In the genomic region with DNA sequence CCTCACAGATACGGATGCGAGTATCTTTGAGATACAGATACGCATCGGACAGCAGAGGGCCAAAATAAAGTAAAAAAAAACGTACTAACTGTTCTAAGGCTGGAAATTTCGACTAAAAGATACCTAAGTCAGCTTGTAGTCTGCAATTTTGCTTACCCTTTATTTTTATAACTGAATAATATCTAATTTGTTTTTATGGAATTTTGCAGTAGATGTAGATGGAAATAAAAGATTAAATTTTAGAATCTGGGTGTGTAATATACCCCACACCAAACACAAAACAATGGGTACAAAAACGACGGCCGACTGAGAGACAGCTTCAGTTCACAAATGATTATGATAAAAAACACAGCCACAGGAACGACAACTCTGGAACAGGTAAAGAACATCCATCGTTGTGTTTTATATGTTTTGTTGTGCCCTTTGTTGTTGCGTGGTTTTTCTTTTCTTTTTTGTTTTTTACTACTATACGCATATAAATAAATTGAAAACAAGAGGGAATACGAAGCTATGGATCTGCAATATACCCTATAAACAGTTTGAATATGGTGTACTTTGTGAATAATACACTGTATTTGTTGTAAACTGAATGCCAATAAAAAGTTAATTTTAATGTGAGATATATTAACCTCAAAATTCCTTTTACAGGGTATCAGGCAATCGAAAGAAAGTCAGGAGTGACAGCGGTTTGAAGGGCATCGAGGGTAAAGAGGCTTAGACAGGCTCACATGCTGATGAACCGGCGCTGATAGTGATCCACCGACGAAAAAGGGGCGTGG, we compare ENCODE assay signal across 1 fruit fly cellular context.
TF ChIP-seq lines count a peak whose summit lies in the region.

No protein-coding gene starts in this region.

TF ChIP-seq in whole organism, embryonic, 481 proteins besides CTCF, POLR2A, EP300 and RAD21 (continued from another document and continues in another):
- TF ChIP-seq mam (GFP tag; optimal IDR thresholded peaks at IDR 0.05; lab: Kevin White, UChicago) (no peak), hth (optimal IDR thresholded peaks at IDR 0.05; lab: Kevin White, UChicago) (no peak), Fer3 (tag; optimal IDR thresholded peaks at IDR 0.05; lab: Kevin White, UChicago) (no peak), Ets97D (GFP tag; optimal IDR thresholded peaks at IDR 0.05; lab: Kevin White, UChicago) (no peak), CG14441 (GFP tag; IDR thresholded peaks at IDR 0.05; lab: Robert Waterston, UW) (peak; percentile 44), CG1602 (GFP tag; optimal IDR thresholded peaks at IDR 0.05; lab: Kevin White, UChicago) (peak; percentile 50), CG34422 (GFP tag; IDR thresholded peaks at IDR 0.05; lab: Robert Waterston, UW) (peak; percentile 52; the same call in 2 of the 3 replicates), CG30431 (GFP tag; optimal IDR thresholded peaks at IDR 0.05; lab: Kevin White, UChicago) (peak; percentile 36), tll (GFP tag; optimal IDR thresholded peaks at IDR 0.05; lab: Kevin White, UChicago) (no peak), CG12299 (tag; optimal IDR thresholded peaks at IDR 0.05; lab: Kevin White, UChicago) (no peak), CG8924 (tag; optimal IDR thresholded peaks at IDR 0.05; lab: Kevin White, UChicago) (peak; percentile 79), CG7372 (GFP tag; IDR thresholded peaks at IDR 0.05; lab: Robert Waterston, UW) (no peak), Nf-YB (GFP tag; optimal IDR thresholded peaks at IDR 0.05; lab: Kevin White, UChicago) (peak; percentile 24), CG3163 (GFP tag; optimal IDR thresholded peaks at IDR 0.05; lab: Kevin White, UChicago) (no peak), Dek (tag; optimal IDR thresholded peaks at IDR 0.05; lab: Kevin White, UChicago) (no peak), CG17802 (tag; optimal IDR thresholded peaks at IDR 0.05; lab: Kevin White, UChicago) (no peak), Dip3 (GFP tag; optimal IDR thresholded peaks at IDR 0.05; lab: Kevin White, UChicago) (no peak), CG16863 (GFP tag; optimal IDR thresholded peaks at IDR 0.05; lab: Kevin White, UChicago) (no peak), CG3726 (GFP tag; IDR thresholded peaks at IDR 0.05; lab: Robert Waterston, UW) (peak; percentile 31; the same call in 1 of the 3 replicates), CG11504 (tag; optimal IDR thresholded peaks at IDR 0.05; lab: Kevin White, UChicago) (peak; percentile 58), seq (GFP tag; IDR thresholded peaks at IDR 0.05; lab: Robert Waterston, UW) (peak; percentile 13; the same call in 1 of the 2 replicates), sr (GFP tag; IDR thresholded peaks at IDR 0.05; lab: Robert Waterston, UW) (no peak), CG31441 (GFP tag; IDR thresholded peaks at IDR 0.05; lab: Robert Waterston, UW) (peak; percentile 66), yki (optimal IDR thresholded peaks at IDR 0.05; lab: Kevin White, UChicago) (no peak), crol (GFP tag; IDR thresholded peaks at IDR 0.05; lab: Robert Waterston, UW) (no peak), Abd-B (GFP tag; optimal IDR thresholded peaks at IDR 0.05; lab: Kevin White, UChicago) (peak; percentile 25), CG2875 (GFP tag; optimal IDR thresholded peaks at IDR 0.05; lab: Kevin White, UChicago) (no peak), pnt (GFP tag; optimal IDR thresholded peaks at IDR 0.05; lab: Kevin White, UChicago) (peak; percentile 48), CG6689 (GFP tag; IDR thresholded peaks at IDR 0.05; lab: Robert Waterston, UW) (peak; percentile 53), CG9876 (GFP tag; optimal IDR thresholded peaks at IDR 0.05; lab: Kevin White, UChicago) (no peak), Sry-β (GFP tag; optimal IDR thresholded peaks at IDR 0.05; lab: Kevin White, UChicago) (no peak), ken (GFP tag; IDR thresholded peaks at IDR 0.05; lab: Robert Waterston, UW) (peak; percentile 12; the same call in 1 of the 3 replicates), p53 (GFP tag; optimal IDR thresholded peaks at IDR 0.05; lab: Kevin White, UChicago) (no peak), HmgD (GFP tag; optimal IDR thresholded peaks at IDR 0.05; lab: Kevin White, UChicago) (no peak), phol (tag; optimal IDR thresholded peaks at IDR 0.05; lab: Kevin White, UChicago) (peak; percentile 65), CG1647 (GFP tag; optimal IDR thresholded peaks at IDR 0.05; lab: Kevin White, UChicago) (no peak), NC2α (GFP tag; optimal IDR thresholded peaks at IDR 0.05; lab: Kevin White, UChicago) (no peak), Usf (GFP tag; optimal IDR thresholded peaks at IDR 0.05; lab: Kevin White, UChicago) (no peak), MBD-R2 (GFP tag; IDR thresholded peaks at IDR 0.05; lab: Robert Waterston, UW) (no peak), CG14014 (GFP tag; IDR thresholded peaks at IDR 0.05; lab: Robert Waterston, UW) (no peak), shn (GFP tag; optimal IDR thresholded peaks at IDR 0.05; lab: Kevin White, UChicago) (peak; percentile 36), Max (GFP tag; optimal IDR thresholded peaks at IDR 0.05; lab: Kevin White, UChicago) (peak; percentile 11), CG6175 (GFP tag; IDR thresholded peaks at IDR 0.05; lab: Robert Waterston, UW) (no peak), Fer2 (tag; optimal IDR thresholded peaks at IDR 0.05; lab: Kevin White, UChicago) (no peak), CG8359 (GFP tag; optimal IDR thresholded peaks at IDR 0.05; lab: Kevin White, UChicago; ENCODE audit: borderline replicate concordance) (no peak), ranshi (GFP tag; IDR thresholded peaks at IDR 0.05; lab: Robert Waterston, UW) (peak; percentile 48; the same call in 1 of the 2 replicates), slp2 (GFP tag; optimal IDR thresholded peaks at IDR 0.05; lab: Kevin White, UChicago) (no peak), H2.0 (GFP tag; IDR thresholded peaks at IDR 0.05; lab: Robert Waterston, UW) (peak; percentile 44; the same call in 1 of the 2 replicates), run (tag; optimal IDR thresholded peaks at IDR 0.05; lab: Kevin White, UChicago) (no peak), CkIIα-i1 (GFP tag; IDR thresholded peaks at IDR 0.05; lab: Robert Waterston, UW) (no peak), nau (GFP tag; optimal IDR thresholded peaks at IDR 0.05; lab: Kevin White, UChicago) (no peak), scrt (GFP tag; optimal IDR thresholded peaks at IDR 0.05; lab: Kevin White, UChicago) (no peak), nmo (GFP tag; optimal IDR thresholded peaks at IDR 0.05; lab: Kevin White, UChicago) (peak; percentile 69), CG4360 (GFP tag; IDR thresholded peaks at IDR 0.05; lab: Robert Waterston, UW) (no peak), CG2889 (GFP tag; IDR thresholded peaks at IDR 0.05; lab: Robert Waterston, UW) (no peak), Hr78 (GFP tag; optimal IDR thresholded peaks at IDR 0.05; lab: Kevin White, UChicago) (peak in 1 of 2 experiments; percentile 43), ato (GFP tag; IDR thresholded peaks at IDR 0.05; lab: Robert Waterston, UW; ENCODE audit: partially characterized antibody) (no peak), CoRest (tag; optimal IDR thresholded peaks at IDR 0.05; lab: Kevin White, UChicago) (peak; percentile 57), CG15269 (tag; optimal IDR thresholded peaks at IDR 0.05; lab: Kevin White, UChicago) (no peak), sob (GFP tag; IDR thresholded peaks at IDR 0.05; lab: Robert Waterston, UW) (no peak; the same call in 1 of the 2 replicates), CG13424 (tag; optimal IDR thresholded peaks at IDR 0.05; lab: Kevin White, UChicago) (peak; percentile 19), CG16815 (GFP tag; optimal IDR thresholded peaks at IDR 0.05; lab: Kevin White, UChicago) (peak; percentile 54), CG2129 (GFP tag; IDR thresholded peaks at IDR 0.05; lab: Robert Waterston, UW; ENCODE audit: partially characterized antibody) (no peak), CG6791 (GFP tag; IDR thresholded peaks at IDR 0.05; lab: Robert Waterston, UW; ENCODE audit: partially characterized antibody) (no peak), CG33213 (GFP tag; optimal IDR thresholded peaks at IDR 0.05; lab: Kevin White, UChicago) (no peak), slou (GFP tag; optimal IDR thresholded peaks at IDR 0.05; lab: Kevin White, UChicago) (no peak), pb (GFP tag; optimal IDR thresholded peaks at IDR 0.05; lab: Kevin White, UChicago) (no peak), CG17385 (GFP tag; optimal IDR thresholded peaks at IDR 0.05; lab: Kevin White, UChicago) (no peak), CG3407 (GFP tag; optimal IDR thresholded peaks at IDR 0.05; lab: Kevin White, UChicago) (peak; percentile 12), Chrac-16 (GFP tag; optimal IDR thresholded peaks at IDR 0.05; lab: Kevin White, UChicago) (peak; percentile 38), pita (GFP tag; optimal IDR thresholded peaks at IDR 0.05; lab: Kevin White, UChicago) (no peak), cwo (GFP tag; optimal IDR thresholded peaks at IDR 0.05; lab: Kevin White, UChicago) (no peak), CG4328 (GFP tag; optimal IDR thresholded peaks at IDR 0.05; lab: Kevin White, UChicago) (no peak), gsb-n (tag; optimal IDR thresholded peaks at IDR 0.05; lab: Kevin White, UChicago) (peak; percentile 61), CG16813 (GFP tag; IDR thresholded peaks at IDR 0.05; lab: Robert Waterston, UW; ENCODE audit: partially characterized antibody) (no peak), lola (GFP tag; optimal IDR thresholded peaks at IDR 0.05; lab: Kevin White, UChicago) (peak in 1 of 3 experiments; percentile 90), Meics (GFP tag; optimal IDR thresholded peaks at IDR 0.05; lab: Kevin White, UChicago) (no peak), CG32532 (GFP tag; IDR thresholded peaks at IDR 0.05; lab: Robert Waterston, UW) (no peak), Aef1 (GFP tag; IDR thresholded peaks at IDR 0.05; lab: Robert Waterston, UW) (no peak), otp (GFP tag; IDR thresholded peaks at IDR 0.05; lab: Robert Waterston, UW) (peak; percentile 54; the same call in 2 of the 3 replicates), fd3F (GFP tag; optimal IDR thresholded peaks at IDR 0.05; lab: Kevin White, UChicago) (no peak), CG10959 (GFP tag; IDR thresholded peaks at IDR 0.05; lab: Robert Waterston, UW) (peak; percentile 68), dan (GFP tag; IDR thresholded peaks at IDR 0.05; lab: Robert Waterston, UW) (peak; percentile 24; the same call in 1 of the 2 replicates), dmrt99B (tag; optimal IDR thresholded peaks at IDR 0.05; lab: Kevin White, UChicago) (peak; percentile 56), CG6813 (GFP tag; optimal IDR thresholded peaks at IDR 0.05; lab: Kevin White, UChicago) (peak; percentile 17), CG3995 (GFP tag; optimal IDR thresholded peaks at IDR 0.05; lab: Kevin White, UChicago) (no peak), ftz-f1 (GFP tag; optimal IDR thresholded peaks at IDR 0.05; lab: Kevin White, UChicago) (no peak), CG32767 (GFP tag; IDR thresholded peaks at IDR 0.05; lab: Robert Waterston, UW) (no peak), H15 (GFP tag; IDR thresholded peaks at IDR 0.05; lab: Robert Waterston, UW) (peak; percentile 32; the same call in 1 of the 3 replicates), slbo (GFP tag; IDR thresholded peaks at IDR 0.05; lab: Robert Waterston, UW) (peak; percentile 31; the same call in 1 of the 2 replicates), pzg (GFP tag; optimal IDR thresholded peaks at IDR 0.05; lab: Kevin White, UChicago) (no peak), D (optimal IDR thresholded peaks at IDR 0.05; lab: Kevin White, UChicago) (no peak), D (GFP tag; optimal IDR thresholded peaks at IDR 0.05; lab: Kevin White, UChicago) (peak; percentile 59), rib (GFP tag; IDR thresholded peaks at IDR 0.05; lab: Robert Waterston, UW) (no peak), CG5180 (GFP tag; optimal IDR thresholded peaks at IDR 0.05; lab: Kevin White, UChicago) (no peak), bbx (GFP tag; IDR thresholded peaks at IDR 0.05; lab: Robert Waterston, UW; ENCODE audit: partially characterized antibody) (no peak), CG2120 (GFP tag; optimal IDR thresholded peaks at IDR 0.05; lab: Kevin White, UChicago) (peak; percentile 28), Ets65A (GFP tag; lab: Kevin White, UChicago) (peak; percentile 86), CG15514 (GFP tag; optimal IDR thresholded peaks at IDR 0.05; lab: Kevin White, UChicago) (no peak), CG12071 (GFP tag; optimal IDR thresholded peaks at IDR 0.05; lab: Kevin White, UChicago) (no peak), stwl (tag; optimal IDR thresholded peaks at IDR 0.05; lab: Kevin White, UChicago) (peak; percentile 24), CG7786 (GFP tag; optimal IDR thresholded peaks at IDR 0.05; lab: Kevin White, UChicago) (no peak), Hey (tag; optimal IDR thresholded peaks at IDR 0.05; lab: Kevin White, UChicago) (no peak), CG14050 (GFP tag; IDR thresholded peaks at IDR 0.05; lab: Robert Waterston, UW) (no peak), GATAe (GFP tag; conservative IDR thresholded peaks at IDR 0.05; lab: Robert Waterston, UW) (no peak), CG1832 (GFP tag; optimal IDR thresholded peaks at IDR 0.05; lab: Kevin White, UChicago) (no peak), aop (GFP tag; IDR thresholded peaks at IDR 0.05; lab: Robert Waterston, UW) (no peak), Mes4 (GFP tag; optimal IDR thresholded peaks at IDR 0.05; lab: Kevin White, UChicago) (peak; percentile 1), CG4404 (GFP tag; IDR thresholded peaks at IDR 0.05; lab: Robert Waterston, UW) (peak; percentile 62), nom (GFP tag; optimal IDR thresholded peaks at IDR 0.05; lab: Kevin White, UChicago) (peak; percentile 18), Hsf (GFP tag; optimal IDR thresholded peaks at IDR 0.05; lab: Kevin White, UChicago) (peak; percentile 29), cad (GFP tag; optimal IDR thresholded peaks at IDR 0.05; lab: Kevin White, UChicago) (no peak), CG4820 (GFP tag; optimal IDR thresholded peaks at IDR 0.05; lab: Kevin White, UChicago) (peak; percentile 29), CG11696 (GFP tag; IDR thresholded peaks at IDR 0.05; lab: Robert Waterston, UW) (no peak), sc (optimal IDR thresholded peaks at IDR 0.05; lab: Kevin White, UChicago) (no peak), sc (GFP tag; optimal IDR thresholded peaks at IDR 0.05; lab: Kevin White, UChicago) (peak; percentile 36), CG10147 (GFP tag; optimal IDR thresholded peaks at IDR 0.05; lab: Kevin White, UChicago) (no peak), CG7357 (GFP tag; IDR thresholded peaks at IDR 0.05; lab: Robert Waterston, UW) (peak; percentile 30; the same call in 1 of the 3 replicates), jing (GFP tag; optimal IDR thresholded peaks at IDR 0.05; lab: Kevin White, UChicago) (no peak), CG11560 (tag; IDR thresholded peaks at IDR 0.05; lab: Robert Waterston, UW) (no peak), Antp (GFP tag; optimal IDR thresholded peaks at IDR 0.05; lab: Kevin White, UChicago) (peak; percentile 32), Hand (GFP tag; optimal IDR thresholded peaks at IDR 0.05; lab: Kevin White, UChicago) (no peak), crc (GFP tag; optimal IDR thresholded peaks at IDR 0.05; lab: Kevin White, UChicago) (no peak), Dip2 (GFP tag; IDR thresholded peaks at IDR 0.05; lab: Robert Waterston, UW) (no peak), Atf-2 (GFP tag; optimal IDR thresholded peaks at IDR 0.05; lab: Kevin White, UChicago) (no peak)
